Worm (Caenorhabditis elegans) whole organism, L4 larva: ENCODE results near the gene C33G8.2.
A peak's percentile ranks its signal among the peaks of the same experiment; 100 is the strongest.

ENCODE experiments used
- D1046.2 ChIP-seq: fragments of 200-800 bp; sonication (Bioruptor generic); IDR thresholded peaks from 2 replicates; pipeline ENCODE4 v1.3.6; 2022; ENCODE audit warnings: missing genetic modification characterization, missing compliant biosample characterization
- F26F4.8 ChIP-seq: fragments of 200-800 bp; sonication (Bioruptor generic); conservative IDR thresholded peaks from 2 replicates; pipeline ENCODE4 v1.3.6; 2022; ENCODE audit warnings: missing genetic modification characterization, missing compliant biosample characterization
- F37D6.2 ChIP-seq: sonication (generic microtip); optimal IDR thresholded peaks from 2 replicates; lab custom pipeline; 2016; ENCODE audit warnings: mild to moderate bottlenecking, missing genetic modification characterization, missing compliant biosample characterization
- T20F7.1 ChIP-seq: fragments of 200-800 bp; sonication (Bioruptor generic); optimal IDR thresholded peaks from 2 replicates; lab custom pipeline; 2018; ENCODE audit warnings: mild to moderate bottlenecking, missing genetic modification characterization, missing compliant biosample characterization
- T26A8.4 ChIP-seq: fragments of 200-800 bp; sonication (Bioruptor generic); IDR thresholded peaks from 2 replicates; pipeline ENCODE4 v1.3.6; 2022; ENCODE audit warnings: missing genetic modification characterization, missing compliant biosample characterization
- Y105C5A.15 ChIP-seq: fragments of 200-800 bp; sonication (Bioruptor generic); IDR thresholded peaks from 2 replicates; pipeline ENCODE4 v1.3.6; 2022; ENCODE audit warnings: missing genetic modification characterization, missing compliant biosample characterization
- Y75B8A.6 ChIP-seq: fragments of 200-800 bp; sonication (Bioruptor generic); IDR thresholded peaks from 2 replicates; pipeline ENCODE4 v1.3.6; 2022; ENCODE audit warnings: missing genetic modification reagents, missing genetic modification characterization, missing compliant biosample characterization
- aha-1 ChIP-seq: fragments of 150-350 bp; peaks from one replicate; lab custom pipeline; 2014; ENCODE audit warnings: missing biosample characterization, missing genetic modification characterization
- aly-2 ChIP-seq: sonication (generic microtip); optimal IDR thresholded peaks from 2 replicates; lab custom pipeline; 2018; ENCODE audit warnings: missing biosample characterization, missing genetic modification characterization
- arid-1 ChIP-seq: fragments of 200-800 bp; sonication (Bioruptor generic); conservative IDR thresholded peaks from 2 replicates; pipeline ENCODE4 v1.3.6; 2022; ENCODE audit warnings: missing genetic modification reagents, missing genetic modification characterization, missing compliant biosample characterization
- ceh-28 ChIP-seq: fragments of 150-350 bp; optimal IDR thresholded peaks from 2 replicates; lab custom pipeline; 2014; ENCODE audit warnings: missing biosample characterization, missing genetic modification reagents, missing genetic modification characterization
- cey-2 ChIP-seq: sonication (generic microtip); optimal IDR thresholded peaks from 3 replicates; lab custom pipeline; 2017; ENCODE audit warnings: missing genetic modification characterization, mild to moderate bottlenecking, missing compliant biosample characterization, antibody characterized with exemption, borderline replicate concordance; ENCODE audit not compliant: insufficient read depth
- daf-19 ChIP-seq: fragments of 200-800 bp; sonication (Bioruptor generic); conservative IDR thresholded peaks from 2 replicates; pipeline ENCODE4 v1.3.6; 2022; ENCODE audit warnings: missing genetic modification characterization, missing compliant biosample characterization
- daf-8 ChIP-seq: fragments of 200-800 bp; sonication (Bioruptor generic); IDR thresholded peaks from 2 replicates; pipeline ENCODE4 v1.3.6; 2022; ENCODE audit warnings: missing genetic modification characterization, missing compliant biosample characterization
- dmd-6 ChIP-seq: fragments of 200-800 bp; sonication (Bioruptor generic); IDR thresholded peaks from 2 replicates; pipeline ENCODE4 v1.3.6; 2022; ENCODE audit warnings: missing genetic modification reagents, missing genetic modification characterization, missing compliant biosample characterization
- dmd-8 ChIP-seq: fragments of 200-800 bp; sonication (Bioruptor generic); IDR thresholded peaks from 2 replicates; pipeline ENCODE4 v1.3.6; 2022; ENCODE audit warnings: missing genetic modification characterization, missing compliant biosample characterization
- duxl-1 ChIP-seq: sonication (generic microtip); optimal IDR thresholded peaks from 2 replicates; lab custom pipeline; 2016; ENCODE audit warnings: mild to moderate bottlenecking, missing genetic modification characterization, moderate library complexity, missing compliant biosample characterization; ENCODE audit not compliant: poor library complexity
- egl-43 ChIP-seq: fragments of 200-800 bp; sonication (Bioruptor generic); IDR thresholded peaks from 2 replicates; pipeline ENCODE4 v1.3.6; 2022; ENCODE audit warnings: missing genetic modification reagents, missing genetic modification characterization, missing compliant biosample characterization
- fkh-10 ChIP-seq: fragments of 150-350 bp; optimal IDR thresholded peaks from 2 replicates; lab custom pipeline; 2014; ENCODE audit warnings: missing biosample characterization, missing genetic modification reagents, missing genetic modification characterization
- hlh-30 ChIP-seq: sonication (generic microtip); optimal IDR thresholded peaks from 2 replicates; lab custom pipeline; 2017; ENCODE audit warnings: antibody characterized with exemption, mild to moderate bottlenecking, missing genetic modification characterization, missing compliant biosample characterization; ENCODE audit not compliant: insufficient read depth
- hmg-1.1 ChIP-seq: fragments of 200-800 bp; sonication (Bioruptor generic); IDR thresholded peaks from 2 replicates; pipeline ENCODE4 v1.3.6; 2022; ENCODE audit warnings: missing genetic modification reagents, missing genetic modification characterization, missing compliant biosample characterization
- jun-1 ChIP-seq: fragments of 150-350 bp; optimal IDR thresholded peaks from 2 replicates; lab custom pipeline; 2014; ENCODE audit warnings: missing biosample characterization, missing genetic modification reagents, missing genetic modification characterization
- lim-7 ChIP-seq: fragments of 200-800 bp; sonication (Bioruptor generic); IDR thresholded peaks from 2 replicates; pipeline ENCODE4 v1.3.6; 2022; ENCODE audit warnings: missing genetic modification characterization, missing compliant biosample characterization
- lin-1 ChIP-seq: fragments of 200-800 bp; sonication (Bioruptor generic); IDR thresholded peaks from 2 replicates; pipeline ENCODE4 v1.3.6; 2022; ENCODE audit warnings: missing genetic modification reagents, missing genetic modification characterization, missing compliant biosample characterization
- lin-15B ChIP-seq: fragments of 150-350 bp; sonication (generic microtip); optimal IDR thresholded peaks from 3 replicates; lab custom pipeline; 2014; ENCODE audit warnings: missing biosample characterization, missing genetic modification characterization
- lin-29 ChIP-seq: fragments of 200-800 bp; sonication (Bioruptor generic); IDR thresholded peaks from 2 replicates; pipeline ENCODE4 v1.3.6; 2022; ENCODE audit warnings: missing genetic modification reagents, missing genetic modification characterization, missing compliant biosample characterization
- lin-39 ChIP-seq: fragments of 150-350 bp; optimal IDR thresholded peaks from 2 replicates; lab custom pipeline; 2014; ENCODE audit warnings: missing biosample characterization, missing genetic modification reagents, missing genetic modification characterization
- lir-3 ChIP-seq: sonication (generic microtip); optimal IDR thresholded peaks from 2 replicates; lab custom pipeline; 2016; ENCODE audit warnings: mild to moderate bottlenecking, missing genetic modification characterization, missing compliant biosample characterization
- mes-2 ChIP-seq: sonication (generic microtip); optimal IDR thresholded peaks from 2 replicates; lab custom pipeline; 2016; ENCODE audit warnings: missing genotype, mild to moderate bottlenecking, missing genetic modification characterization, missing compliant biosample characterization; ENCODE audit not compliant: poor library complexity, severe bottlenecking
- mxl-2 ChIP-seq: fragments of 200-800 bp; sonication (Bioruptor generic); conservative IDR thresholded peaks from 2 replicates; pipeline ENCODE4 v1.3.6; 2022; ENCODE audit warnings: missing genetic modification reagents, missing genetic modification characterization, missing compliant biosample characterization
- nhr-10 ChIP-seq: fragments of 150-350 bp; optimal IDR thresholded peaks from 2 replicates; lab custom pipeline; 2014; ENCODE audit warnings: missing biosample characterization, missing genetic modification characterization
- nhr-11 ChIP-seq: fragments of 150-350 bp; optimal IDR thresholded peaks from 2 replicates; lab custom pipeline; 2014; ENCODE audit warnings: missing biosample characterization, missing genetic modification characterization
- nhr-111 ChIP-seq: fragments of 200-800 bp; sonication (Bioruptor generic); optimal IDR thresholded peaks from 2 replicates; lab custom pipeline; 2018; ENCODE audit warnings: mild to moderate bottlenecking, missing genetic modification characterization, missing compliant biosample characterization
- nhr-237 ChIP-seq: sonication (generic microtip); optimal IDR thresholded peaks from 2 replicates; lab custom pipeline; 2017; ENCODE audit warnings: missing biosample characterization, missing genetic modification characterization
- nhr-25 ChIP-seq: sonication (generic microtip); optimal IDR thresholded peaks from 2 replicates; lab custom pipeline; 2017; ENCODE audit warnings: missing genetic modification characterization, mild to moderate bottlenecking, missing compliant biosample characterization, antibody characterized with exemption, moderate library complexity, borderline replicate concordance; ENCODE audit not compliant: insufficient read depth
- nhr-28 ChIP-seq: fragments of 150-350 bp; optimal IDR thresholded peaks from 2 replicates; lab custom pipeline; 2014; ENCODE audit warnings: missing biosample characterization, missing genetic modification characterization
- nhr-41 ChIP-seq: fragments of 200-800 bp; sonication (Bioruptor generic); IDR thresholded peaks from 2 replicates; pipeline ENCODE4 v1.3.6; 2022; ENCODE audit warnings: missing genetic modification reagents, missing genetic modification characterization, missing compliant biosample characterization
- nhr-48 ChIP-seq: sonication (generic microtip); optimal IDR thresholded peaks from 2 replicates; lab custom pipeline; 2016; ENCODE audit warnings: mild to moderate bottlenecking, missing genetic modification characterization, missing compliant biosample characterization
- nhr-6 ChIP-seq: fragments of 150-350 bp; optimal IDR thresholded peaks from 2 replicates; lab custom pipeline; 2014; ENCODE audit warnings: missing biosample characterization, missing genetic modification characterization
- nhr-76 ChIP-seq: fragments of 150-350 bp; optimal IDR thresholded peaks from 2 replicates; lab custom pipeline; 2014; ENCODE audit warnings: missing biosample characterization, missing genetic modification characterization
- nhr-77 ChIP-seq: fragments of 150-350 bp; optimal IDR thresholded peaks from 2 replicates; lab custom pipeline; 2014; ENCODE audit warnings: missing biosample characterization, missing genetic modification characterization
- rbr-2 ChIP-seq: sonication (generic microtip); optimal IDR thresholded peaks from 2 replicates; lab custom pipeline; 2016; ENCODE audit warnings: missing genotype, missing genetic modification characterization, missing compliant biosample characterization
- saeg-2 ChIP-seq: fragments of 200-800 bp; sonication (Bioruptor generic); IDR thresholded peaks from 2 replicates; pipeline ENCODE4 v1.3.6; 2022; ENCODE audit warnings: missing genetic modification reagents, missing genetic modification characterization, missing compliant biosample characterization
- sdz-12 ChIP-seq: fragments of 200-800 bp; sonication (Bioruptor generic); optimal IDR thresholded peaks from 2 replicates; lab custom pipeline; 2018; ENCODE audit warnings: mild to moderate bottlenecking, missing genetic modification characterization, missing compliant biosample characterization
- snpc-1.2 ChIP-seq: fragments of 200-800 bp; sonication (Bioruptor generic); IDR thresholded peaks from 2 replicates; pipeline ENCODE4 v1.3.6; 2022; ENCODE audit warnings: missing genetic modification reagents, missing genetic modification characterization, missing compliant biosample characterization
- snpc-4 ChIP-seq: fragments of 150-350 bp; optimal IDR thresholded peaks from 2 replicates; lab custom pipeline; 2014; ENCODE audit warnings: missing biosample characterization, missing genetic modification characterization
- spr-3 ChIP-seq: fragments of 200-800 bp; sonication (Bioruptor generic); optimal IDR thresholded peaks from 2 replicates; lab custom pipeline; 2018; ENCODE audit warnings: mild to moderate bottlenecking, missing genetic modification characterization, missing compliant biosample characterization
- tag-97 ChIP-seq: fragments of 200-800 bp; sonication (Bioruptor generic); IDR thresholded peaks from 2 replicates; pipeline ENCODE4 v1.3.6; 2022; ENCODE audit warnings: missing genetic modification characterization, missing compliant biosample characterization
- tra-1 ChIP-seq: fragments of 200-800 bp; sonication (Bioruptor generic); IDR thresholded peaks from 2 replicates; pipeline ENCODE4 v1.3.6; 2022; ENCODE audit warnings: missing genetic modification reagents, missing genetic modification characterization, missing compliant biosample characterization
- unc-130 ChIP-seq: sonication (generic microtip); optimal IDR thresholded peaks from 2 replicates; lab custom pipeline; 2016; ENCODE audit warnings: missing genetic modification reagents, missing genetic modification characterization, missing compliant biosample characterization
- zfp-2 ChIP-seq: sonication (generic microtip); optimal IDR thresholded peaks from 2 replicates; lab custom pipeline; 2016; ENCODE audit warnings: mild to moderate bottlenecking, missing genetic modification characterization, missing compliant biosample characterization
- zip-2 ChIP-seq: fragments of 150-350 bp; optimal IDR thresholded peaks from 2 replicates; lab custom pipeline; 2014; ENCODE audit warnings: missing biosample characterization, missing genetic modification characterization
- ztf-7 ChIP-seq: fragments of 150-350 bp; optimal IDR thresholded peaks from 2 replicates; lab custom pipeline; 2014; ENCODE audit warnings: missing biosample characterization, missing genetic modification characterization

The C33G8.2 gene

DNA sequence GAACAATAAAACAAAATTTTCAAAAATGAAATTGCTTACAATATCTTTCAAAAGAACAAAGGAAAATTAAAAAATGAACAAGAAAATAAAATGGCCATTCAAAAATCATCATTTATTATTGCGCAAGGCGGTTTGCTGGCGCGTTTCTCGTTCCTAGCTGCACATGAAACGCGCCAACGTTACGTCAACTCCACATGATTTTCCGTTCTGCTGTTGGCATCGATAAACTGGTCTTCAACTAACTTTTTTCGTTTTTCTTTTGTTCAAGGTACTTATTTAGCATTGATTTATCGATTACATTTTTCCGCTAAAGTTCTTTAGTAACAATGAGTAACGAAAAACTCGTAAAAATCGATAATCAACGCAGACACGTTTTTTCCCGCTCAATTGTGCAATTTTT, 50.8 kb downstream of the C33G8.2 start, which contains the start of the genes Y57E12AL.6 and Y57E12AL.1 (continued):
- peak; percentile 60 for TF ChIP-seq duxl-1 (tag; lab: Kevin White, UChicago)
- TF ChIP-seq egl-43 (GFP tag; lab: Robert Waterston, UW): no peak
- TF ChIP-seq hmg-1.1 (GFP tag; lab: Robert Waterston, UW): peak; percentile 58
- no peak for TF ChIP-seq nhr-237
- no peak for TF ChIP-seq Y75B8A.6 (GFP tag; lab: Robert Waterston, UW)
- TF ChIP-seq mes-2 (tag; lab: Kevin White, UChicago): peak; percentile 88
- TF ChIP-seq zfp-2 (tag; lab: Kevin White, UChicago): no peak
- TF ChIP-seq unc-130 (GFP tag; lab: Kevin White, UChicago): peak; percentile 16
- peak; percentile 88 for TF ChIP-seq nhr-77
- peak; percentile 18 for TF ChIP-seq jun-1 (tag; lab: Kevin White, UChicago)
- peak; percentile 64 for TF ChIP-seq T26A8.4 (GFP tag; lab: Robert Waterston, UW)
- TF ChIP-seq T20F7.1 (GFP tag; lab: Kevin White, UChicago): peak; percentile 71
- TF ChIP-seq nhr-28 (tag; lab: Kevin White, UChicago): peak; percentile 92
- TF ChIP-seq nhr-25: peak; percentile 5
- TF ChIP-seq fkh-10 (GFP tag; lab: Kevin White, UChicago): peak; percentile 43
- no peak for TF ChIP-seq nhr-10 (tag; lab: Kevin White, UChicago)
- TF ChIP-seq aha-1 (tag; lab: Kevin White, UChicago): peak; percentile 93
- no peak for TF ChIP-seq zip-2 (tag; lab: Kevin White, UChicago)
- TF ChIP-seq saeg-2 (GFP tag; lab: Robert Waterston, UW): no peak
- TF ChIP-seq dmd-6 (GFP tag; lab: Robert Waterston, UW): peak; percentile 80
- no peak for TF ChIP-seq aly-2 (tag; lab: Kevin White, UChicago)
- no peak for TF ChIP-seq nhr-76 (tag; lab: Kevin White, UChicago)
- TF ChIP-seq ceh-28 (tag; lab: Kevin White, UChicago): peak; percentile 79
- TF ChIP-seq lin-15B (tag; lab: Kevin White, UChicago): no peak
- no peak for TF ChIP-seq lin-29 (GFP tag; lab: Robert Waterston, UW)
- TF ChIP-seq lir-3: no peak
- TF ChIP-seq snpc-1.2: no peak
- TF ChIP-seq mxl-2: no peak
- TF ChIP-seq nhr-6 (tag; lab: Kevin White, UChicago): peak; percentile 56
- TF ChIP-seq Y105C5A.15 (GFP tag; lab: Robert Waterston, UW): no peak
- TF ChIP-seq ztf-7 (tag; lab: Kevin White, UChicago): peak; percentile 84
- TF ChIP-seq snpc-4 (tag; lab: Kevin White, UChicago): no peak
- no peak for TF ChIP-seq daf-8 (GFP tag; lab: Robert Waterston, UW)
- TF ChIP-seq arid-1 (GFP tag; lab: Robert Waterston, UW): no peak
- peak; percentile 72 for TF ChIP-seq nhr-11 (tag; lab: Kevin White, UChicago)
- no peak for TF ChIP-seq daf-19
- no peak for TF ChIP-seq spr-3 (GFP tag; lab: Kevin White, UChicago)
- TF ChIP-seq tra-1: no peak
- TF ChIP-seq lim-7 (GFP tag; lab: Robert Waterston, UW): no peak
- no peak for TF ChIP-seq lin-39 (tag; lab: Kevin White, UChicago)
- TF ChIP-seq cey-2 (tag; lab: Kevin White, UChicago): no peak
- TF ChIP-seq hlh-30: peak; percentile 95
- no peak for TF ChIP-seq tag-97 (GFP tag; lab: Robert Waterston, UW)
- TF ChIP-seq sdz-12 (GFP tag; lab: Kevin White, UChicago): no peak
- TF ChIP-seq rbr-2 (tag; lab: Kevin White, UChicago): peak; percentile 78
- no peak for TF ChIP-seq D1046.2 (GFP tag; lab: Robert Waterston, UW)
- TF ChIP-seq F26F4.8 (GFP tag; lab: Robert Waterston, UW): no peak
- no peak for TF ChIP-seq nhr-111 (GFP tag; lab: Kevin White, UChicago)
- peak; percentile 11 for TF ChIP-seq F37D6.2 (tag; lab: Kevin White, UChicago)
- no peak for TF ChIP-seq dmd-8
- no peak for TF ChIP-seq lin-1 (GFP tag; lab: Robert Waterston, UW)
- TF ChIP-seq nhr-48 (tag; lab: Kevin White, UChicago): peak; percentile 62
- no peak for TF ChIP-seq nhr-41 (GFP tag; lab: Robert Waterston, UW)
